Fruit fly (Drosophila melanogaster) whole organism, embryonic: Measurements from ENCODE around the gene CG3919.

Source experiments
- Blimp-1 ChIP-seq: fragments of 200-800 bp; sonication (Bioruptor generic); optimal IDR thresholded peaks from 3 replicates; lab custom pipeline; 2018; ENCODE audit warnings: missing biosample characterization, missing genetic modification characterization, mild to moderate bottlenecking, moderate library complexity, missing genetic modification reagents
- CG10979 ChIP-seq: fragments of 200-800 bp; sonication (Bioruptor generic); optimal IDR thresholded peaks from 2 replicates; lab custom pipeline; 2018; ENCODE audit warnings: missing biosample characterization, mild to moderate bottlenecking, missing genetic modification characterization, moderate library complexity
- CG11504 ChIP-seq: fragments of 200-800 bp; sonication (Bioruptor generic); optimal IDR thresholded peaks from 3 replicates; lab custom pipeline; 2019; ENCODE audit warnings: missing biosample characterization, mild to moderate bottlenecking, missing genetic modification characterization, moderate library complexity
- CG12236 ChIP-seq: fragments of 200-800 bp; sonication (Bioruptor generic); optimal IDR thresholded peaks from 2 replicates; lab custom pipeline; 2016; ENCODE audit warnings: missing biosample characterization, missing genetic modification characterization
- CG13287 ChIP-seq: fragments of 200-800 bp; sonication (Bioruptor generic); IDR thresholded peaks from 2 replicates; pipeline ENCODE4 v1.3.6; 2022; ENCODE audit warnings: missing biosample characterization, missing genetic modification characterization; ENCODE audit not compliant: partially characterized antibody
- CG14050 ChIP-seq: fragments of 200-800 bp; sonication (Bioruptor generic); IDR thresholded peaks from 3 replicates; pipeline ENCODE4 v1.3.6; 2022; ENCODE audit warnings: missing biosample characterization, missing genetic modification characterization
- CG14710 ChIP-seq: fragments of 200-800 bp; sonication (Bioruptor generic); optimal IDR thresholded peaks from 3 replicates; lab custom pipeline; 2019; ENCODE audit warnings: missing biosample characterization, mild to moderate bottlenecking, missing genetic modification characterization, moderate library complexity
- CG17612 ChIP-seq: fragments of 200-800 bp; sonication (Bioruptor generic); IDR thresholded peaks from 2 replicates; pipeline ENCODE4 v1.3.6; 2022; ENCODE audit warnings: missing biosample characterization, missing genetic modification characterization
- CG18011 ChIP-seq: fragments of 200-800 bp; sonication (Bioruptor generic); optimal IDR thresholded peaks from 2 replicates; lab custom pipeline; 2017; ENCODE audit warnings: missing biosample characterization, missing genetic modification characterization, mild to moderate bottlenecking, moderate library complexity, missing genotype
- CG18599 ChIP-seq: fragments of 200-800 bp; sonication (Bioruptor generic); optimal IDR thresholded peaks from 3 replicates; lab custom pipeline; 2017; ENCODE audit warnings: missing biosample characterization, missing genetic modification characterization, mild to moderate bottlenecking, moderate library complexity, missing genetic modification reagents
- CG2120 ChIP-seq: fragments of 200-800 bp; sonication (Bioruptor generic); optimal IDR thresholded peaks from 3 replicates; lab custom pipeline; 2016; ENCODE audit warnings: missing biosample characterization, missing genetic modification characterization
- CG2199 ChIP-seq: fragments of 200-800 bp; sonication (Bioruptor generic); IDR thresholded peaks from 3 replicates; pipeline ENCODE4 v1.3.6; 2022; ENCODE audit warnings: missing biosample characterization, missing genetic modification characterization
- CG4424 ChIP-seq: fragments of 200-800 bp; sonication (Bioruptor generic); optimal IDR thresholded peaks from 3 replicates; lab custom pipeline; 2016; ENCODE audit warnings: missing biosample characterization, missing genetic modification characterization
- CG9215 ChIP-seq: fragments of 200-800 bp; sonication (Bioruptor generic); IDR thresholded peaks from 2 replicates; pipeline ENCODE4 v1.3.6; 2022; ENCODE audit warnings: missing biosample characterization, missing genetic modification characterization
- CTCF ChIP-seq: fragments of 200-800 bp; sonication (Bioruptor generic); optimal IDR thresholded peaks from 2 replicates; lab custom pipeline; 2017; ENCODE audit warnings: missing biosample characterization, mild to moderate bottlenecking, missing genetic modification characterization, moderate library complexity
- Drgx ChIP-seq: fragments of 200-800 bp; sonication (Bioruptor generic); IDR thresholded peaks from 2 replicates; pipeline ENCODE4 v1.3.6; 2022; ENCODE audit warnings: missing biosample characterization, missing genetic modification characterization
- HmgZ ChIP-seq: fragments of 200-800 bp; sonication (Bioruptor generic); optimal IDR thresholded peaks from 2 replicates; lab custom pipeline; 2018; ENCODE audit warnings: missing biosample characterization, mild to moderate bottlenecking, missing genetic modification characterization
- Meics ChIP-seq: fragments of 200-800 bp; sonication (Bioruptor generic); optimal IDR thresholded peaks from 2 replicates; lab custom pipeline; 2017; ENCODE audit warnings: missing biosample characterization, mild to moderate bottlenecking, missing genetic modification characterization
- NfI ChIP-seq: fragments of 200-800 bp; sonication (Bioruptor generic); optimal IDR thresholded peaks from 3 replicates; lab custom pipeline; 2018; ENCODE audit warnings: missing biosample characterization, mild to moderate bottlenecking, missing genetic modification characterization, moderate library complexity
- Oaz ChIP-seq: fragments of 200-800 bp; sonication (Bioruptor generic); IDR thresholded peaks from 2 replicates; pipeline ENCODE4 v1.3.6; 2022; ENCODE audit warnings: missing biosample characterization, missing genetic modification characterization
- Sry-δ ChIP-seq: fragments of 200-800 bp; sonication (Bioruptor generic); optimal IDR thresholded peaks from 2 replicates; lab custom pipeline; 2016; ENCODE audit warnings: missing biosample characterization, missing genetic modification characterization
- Taf1 ChIP-seq: fragments of 200-800 bp; sonication (Bioruptor generic); IDR thresholded peaks from 2 replicates; pipeline ENCODE4 v1.3.6; 2022; ENCODE audit warnings: missing biosample characterization, missing genetic modification characterization
- abd-A ChIP-seq: fragments of 200-800 bp; sonication (Bioruptor generic); optimal IDR thresholded peaks from 3 replicates; lab custom pipeline; 2019; ENCODE audit warnings: missing biosample characterization, mild to moderate bottlenecking, missing genetic modification characterization, moderate library complexity
- al ChIP-seq: fragments of 200-800 bp; sonication (Bioruptor generic); IDR thresholded peaks from 2 replicates; pipeline ENCODE4 v1.3.6; 2022; ENCODE audit warnings: missing biosample characterization, missing genetic modification characterization
- ase ChIP-seq: fragments of 200-800 bp; sonication (Bioruptor generic); IDR thresholded peaks from 3 replicates; pipeline ENCODE4 v1.3.6; 2022; ENCODE audit warnings: missing biosample characterization, missing genetic modification characterization
- bowl ChIP-seq: fragments of 200-800 bp; sonication (Bioruptor generic); IDR thresholded peaks from 2 replicates; pipeline ENCODE4 v1.3.6; 2022; ENCODE audit warnings: missing biosample characterization, missing genetic modification characterization
- disco-r ChIP-seq: fragments of 200-800 bp; sonication (Bioruptor generic); optimal IDR thresholded peaks from 2 replicates; lab custom pipeline; 2016; ENCODE audit warnings: missing biosample characterization, missing genetic modification characterization
- ems ChIP-seq: fragments of 200-800 bp; sonication (Bioruptor generic); optimal IDR thresholded peaks from 3 replicates; lab custom pipeline; 2016; ENCODE audit warnings: missing biosample characterization, missing genetic modification characterization
- gcm2 ChIP-seq: fragments of 200-800 bp; sonication (Bioruptor generic); optimal IDR thresholded peaks from 2 replicates; lab custom pipeline; 2016; ENCODE audit warnings: missing biosample characterization, missing genetic modification characterization
- grau ChIP-seq: fragments of 200-800 bp; optimal IDR thresholded peaks from 3 replicates; lab custom pipeline; 2019; ENCODE audit warnings: missing biosample characterization, mild to moderate bottlenecking, missing genetic modification characterization, moderate library complexity
- grn ChIP-seq: fragments of 200-800 bp; sonication (Bioruptor generic); optimal IDR thresholded peaks from 3 replicates; lab custom pipeline; 2017; ENCODE audit warnings: missing biosample characterization, missing genetic modification characterization
- kni ChIP-seq: fragments of 200-800 bp; sonication (Bioruptor generic); optimal IDR thresholded peaks from 3 replicates; lab custom pipeline; 2017; ENCODE audit warnings: mild to moderate bottlenecking, missing biosample characterization, missing genetic modification reagents, missing genetic modification characterization
- knrl ChIP-seq: fragments of 200-800 bp; sonication (Bioruptor generic); IDR thresholded peaks from 3 replicates; pipeline ENCODE4 v1.3.6; 2022; ENCODE audit warnings: missing biosample characterization, missing genetic modification characterization; ENCODE audit not compliant: partially characterized antibody
- pan ChIP-seq, 4 experiments: fragments of >200 bp in 3 of 4; fragments of 200-800 bp in 1 of 4; sonication (Bioruptor generic) in 1 of 4; optimal IDR thresholded peaks in 3 of 4; IDR thresholded peaks in 1 of 4; 2 replicates each; pipeline versions ENCODE4 v1.3.6 to Lab custom; 2017 to 2022; ENCODE audit warnings: missing biosample characterization in 2 of 4, missing genetic modification characterization in 2 of 4, mixed read lengths in 1 of 4
- pita ChIP-seq: fragments of 200-800 bp; sonication (Bioruptor generic); optimal IDR thresholded peaks from 2 replicates; lab custom pipeline; 2017; ENCODE audit warnings: missing biosample characterization, mild to moderate bottlenecking, missing genetic modification characterization
- pros ChIP-seq: fragments of 200-800 bp; sonication (Bioruptor generic); optimal IDR thresholded peaks from 3 replicates; lab custom pipeline; 2019; ENCODE audit warnings: missing biosample characterization, mild to moderate bottlenecking, missing genetic modification characterization, moderate library complexity
- sens ChIP-seq: fragments of 200-800 bp; sonication (Bioruptor generic); peaks from one replicate; lab custom pipeline; 2016; ENCODE audit warnings: missing biosample characterization, missing genetic modification characterization
- sim ChIP-seq: fragments of 200-800 bp; sonication (Bioruptor generic); IDR thresholded peaks from 2 replicates; pipeline ENCODE4 v1.3.6; 2022; ENCODE audit warnings: missing biosample characterization, missing genetic modification characterization
- stwl ChIP-seq: fragments of 200-800 bp; sonication (Bioruptor generic); optimal IDR thresholded peaks from 3 replicates; lab custom pipeline; 2018; ENCODE audit warnings: missing biosample characterization, mild to moderate bottlenecking, missing genetic modification characterization, moderate library complexity

CG3919 gene

DNA sequence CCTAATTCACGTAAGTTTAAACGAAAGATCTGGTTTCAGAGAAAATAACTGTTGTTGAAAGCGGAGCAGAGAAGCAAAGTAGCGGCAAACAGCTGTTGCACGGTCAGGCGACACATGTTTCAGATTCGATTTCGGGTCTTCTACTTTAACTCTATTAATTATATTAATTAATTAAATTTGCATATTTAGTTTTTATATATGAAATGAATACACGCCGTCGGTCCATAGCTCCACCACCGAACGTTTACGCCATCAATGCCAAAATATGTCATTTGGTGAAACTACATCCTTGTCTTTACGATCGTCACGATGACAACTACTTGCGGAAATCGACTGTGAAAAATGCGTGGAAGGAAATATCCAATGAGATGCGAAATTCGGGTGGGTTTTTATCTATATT is 466 bp downstream of the CG3919 start (continued):
- TF ChIP-seq CG18011, result no peak
- no peak for TF ChIP-seq CG9215 (GFP tag; lab: Robert Waterston, UW)
- no peak for TF ChIP-seq CG18599 (GFP tag; lab: Kevin White, UChicago)
- peak; percentile 41 for TF ChIP-seq NfI (GFP tag; lab: Kevin White, UChicago)
- TF ChIP-seq sim (GFP tag; lab: Robert Waterston, UW), result no peak
- no peak for TF ChIP-seq ase (GFP tag; lab: Robert Waterston, UW)
- TF ChIP-seq Meics (GFP tag; lab: Kevin White, UChicago), result peak; percentile 21
- TF ChIP-seq CG2120 (GFP tag; lab: Kevin White, UChicago), result no peak
- TF ChIP-seq CG14050 (GFP tag; lab: Robert Waterston, UW), result 0 out of 3 replicates have a peak, but pooled peaks have one; percentile 16
- TF ChIP-seq abd-A, result no peak
- TF ChIP-seq HmgZ (tag; lab: Kevin White, UChicago), result no peak
- no peak for TF ChIP-seq pita (GFP tag; lab: Kevin White, UChicago)
- TF ChIP-seq ems, result no peak
- peak; percentile 73 for TF ChIP-seq stwl
- no peak for TF ChIP-seq CG17612
- TF ChIP-seq Taf1, result no peak
- TF ChIP-seq disco-r (GFP tag; lab: Kevin White, UChicago), result no peak
- no peak; the same call in 1 of the 2 replicates for TF ChIP-seq al
- no peak for TF ChIP-seq CG13287
- TF ChIP-seq Oaz, result no peak
- no peak for TF ChIP-seq gcm2

DNA sequence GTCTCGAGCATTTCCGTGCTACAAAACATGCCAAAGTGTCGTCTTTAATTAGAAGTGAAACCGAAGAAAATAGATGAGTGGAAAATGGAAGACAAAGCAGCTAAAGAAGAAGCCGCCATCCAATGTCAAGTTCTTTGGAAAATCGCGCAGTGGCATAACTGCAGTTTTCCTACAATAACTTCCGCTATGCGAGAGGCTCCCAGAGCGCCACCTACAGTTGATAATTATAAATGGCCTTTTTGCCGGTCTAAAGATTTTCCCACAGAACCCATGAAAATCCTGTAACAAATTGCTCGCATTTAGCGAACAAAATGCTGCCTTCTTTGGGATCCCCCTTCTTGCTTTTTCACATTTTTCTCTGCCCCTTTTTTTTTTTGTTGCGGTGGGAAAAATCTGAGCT is 9.6 kb downstream of the CG3919 start:
- peak; percentile 81 for TF ChIP-seq CTCF (GFP tag; lab: Kevin White, UChicago)
- 0 out of 3 replicates have a peak, but pooled peaks have one; percentile 19 for TF ChIP-seq knrl (GFP tag; lab: Robert Waterston, UW)
- no peak for TF ChIP-seq CG12236 (GFP tag; lab: Kevin White, UChicago)
- TF ChIP-seq, all 482 proteins: peak for 2

DNA sequence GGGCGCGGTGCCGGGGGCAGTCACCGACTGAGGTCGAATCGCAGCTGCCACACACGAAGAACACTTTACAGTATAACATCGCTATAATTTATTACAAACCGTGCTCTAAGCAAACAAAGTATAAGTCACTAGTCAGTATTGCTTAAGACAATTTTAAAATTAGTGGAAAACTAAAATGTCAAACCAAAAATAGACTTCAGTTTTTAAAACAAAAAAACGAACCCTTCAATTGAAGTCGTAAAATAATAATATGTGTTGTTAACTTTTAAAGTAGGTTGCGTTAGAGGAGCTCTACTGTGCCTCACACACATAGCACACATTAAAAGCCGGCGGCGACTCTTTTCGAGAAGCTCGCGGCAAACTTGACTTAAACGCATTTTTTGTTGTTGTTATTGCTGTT is 11.7 kb downstream of the CG3919 start:
- peak; percentile 33 for TF ChIP-seq CG10979 (tag; lab: Kevin White, UChicago)
- no peak for TF ChIP-seq CG4424
- TF ChIP-seq Drgx (GFP tag; lab: Robert Waterston, UW), result 0 out of 2 replicates have a peak, but pooled peaks have one; percentile 60
- TF ChIP-seq sens, result peak; percentile 64
- peak; percentile 17 for TF ChIP-seq Blimp-1 (GFP tag; lab: Kevin White, UChicago)
- peak; percentile 76 for TF ChIP-seq grau (tag; lab: Kevin White, UChicago)
- no peak for TF ChIP-seq pan (optimal IDR thresholded peaks at IDR 0.05; lab: Kevin White, UChicago)
- no peak for TF ChIP-seq pan (GFP tag; optimal IDR thresholded peaks at IDR 0.05 in 1 of 2, IDR thresholded peaks at IDR 0.05 in 1 of 2)
- TF ChIP-seq CG11504 (tag; lab: Kevin White, UChicago), result peak; percentile 36
- TF ChIP-seq CG14710 (tag; lab: Kevin White, UChicago), result peak; percentile 27

DNA sequence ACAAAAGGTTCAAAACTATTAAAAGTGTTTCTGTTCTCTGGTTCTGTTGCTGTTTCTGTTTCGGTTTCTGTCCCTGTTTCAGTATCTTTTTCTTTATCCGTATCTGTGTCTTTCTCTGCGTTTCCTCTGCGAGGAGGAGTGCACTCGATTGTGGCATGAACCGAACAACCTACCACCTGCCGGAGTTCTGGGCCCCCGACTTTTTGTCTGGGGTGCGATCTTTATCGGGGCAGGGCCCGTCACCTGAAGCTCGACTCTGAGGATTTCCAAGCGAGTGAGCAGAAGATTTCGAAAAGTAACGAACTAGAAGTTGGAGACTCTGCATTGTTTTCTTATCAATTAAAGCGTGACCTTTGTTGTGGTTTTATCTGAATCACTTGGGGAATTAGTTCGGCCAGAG is 13.2 kb downstream of the CG3919 start:
- TF ChIP-seq kni (peak; percentile 15), grn (peak; percentile 96), CG2199 (GFP tag; lab: Robert Waterston, UW) (0 out of 3 replicates have a peak, but pooled peaks have one; percentile 25), pros (GFP tag; lab: Kevin White, UChicago) (peak; percentile 48), Sry-δ (GFP tag; lab: Kevin White, UChicago) (no peak), bowl (no peak)
